Fruit fly (Drosophila melanogaster) S2 (cell line): ENCODE data around the gene Bgb.

Source experiments
- CG8478 ChIP-seq: fragments of >200 bp; optimal IDR thresholded peaks from 2 replicates; lab custom pipeline; 2018
- CTCF ChIP-seq, 2 experiments: fragments of >200 bp; optimal IDR thresholded peaks; 2 replicates each; lab custom pipeline; 2018

- no peak for TF ChIP-seq CTCF (optimal IDR thresholded peaks at IDR 0.05; lab: Kevin White, UChicago)
- TF ChIP-seq CG8478 (lab: Kevin White, UChicago), result no peak
Measured at dm6 chr3L:1683091-1683490, 43.6 kb downstream of the Bgb start.
